Worm (Caenorhabditis elegans) whole organism, L3 larva: Measurements from ENCODE around the gene Y77E11A.23.

Experiments used
- ceh-9 ChIP-seq: sonication (generic microtip); optimal IDR thresholded peaks from 2 replicates; lab custom pipeline; 2018; ENCODE audit warnings: missing biosample characterization, missing genetic modification characterization
- hmg-11 ChIP-seq: sonication (generic microtip); optimal IDR thresholded peaks from 2 replicates; lab custom pipeline; 2016; ENCODE audit warnings: missing genetic modification characterization, missing compliant biosample characterization
- lin-39 ChIP-seq: fragments of 150-350 bp; optimal IDR thresholded peaks from 2 replicates; lab custom pipeline; 2018; ENCODE audit warnings: missing biosample characterization, missing genetic modification reagents, missing genetic modification characterization
- nhr-23 ChIP-seq: fragments of 150-350 bp; optimal IDR thresholded peaks from 2 replicates; lab custom pipeline; 2014; ENCODE audit warnings: missing biosample characterization, missing genetic modification reagents, missing genetic modification characterization
- nhr-237 ChIP-seq: fragments of 150-350 bp; optimal IDR thresholded peaks from 2 replicates; lab custom pipeline; 2014; ENCODE audit warnings: missing biosample characterization, missing genetic modification characterization
- skn-1 ChIP-seq: fragments of 150-350 bp; optimal IDR thresholded peaks from 2 replicates; lab custom pipeline; 2014; ENCODE audit warnings: missing biosample characterization, missing genetic modification characterization
- unc-39 ChIP-seq: sonication (generic microtip); optimal IDR thresholded peaks from 4 replicates; lab custom pipeline; 2017; ENCODE audit warnings: missing biosample characterization, missing genetic modification characterization
- ztf-4 ChIP-seq: fragments of 150-350 bp; optimal IDR thresholded peaks from 2 replicates; lab custom pipeline; 2014; ENCODE audit warnings: missing biosample characterization, missing genetic modification characterization

DNA sequence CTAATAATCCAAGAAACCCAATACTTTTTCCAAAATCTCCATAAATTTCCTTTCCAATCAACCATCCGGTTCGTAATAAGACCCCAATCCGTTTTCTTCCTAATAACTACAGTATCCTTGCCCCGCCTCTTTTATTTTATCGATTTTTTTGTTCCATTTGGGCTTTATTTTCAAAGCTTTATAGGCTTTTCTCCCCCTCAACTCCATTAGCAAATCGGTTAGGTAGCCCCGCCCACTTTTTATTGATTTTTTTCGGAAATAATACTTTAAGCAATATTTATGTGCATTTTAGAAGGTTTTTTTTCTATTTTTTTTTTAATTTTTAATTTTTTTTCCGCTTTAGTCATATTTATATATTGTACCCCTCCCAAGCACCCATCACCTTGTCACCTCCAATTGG is 30.2 kb downstream of the Y77E11A.23 start:
- no peak for TF ChIP-seq lin-39
- TF ChIP-seq hmg-11 (tag; lab: Kevin White, UChicago) = no peak
- no peak for TF ChIP-seq nhr-23 (tag; lab: Kevin White, UChicago)
- no peak for TF ChIP-seq unc-39
- TF ChIP-seq nhr-237 (tag; lab: Kevin White, UChicago) = no peak
- TF ChIP-seq ztf-4 (tag; lab: Kevin White, UChicago) = no peak
- TF ChIP-seq ceh-9 (tag; lab: Kevin White, UChicago) = no peak
- no peak for TF ChIP-seq skn-1 (tag; lab: Kevin White, UChicago)
